Worm (Caenorhabditis elegans): ENCODE results near the gene lon-1.
A peak's percentile ranks its signal among the peaks of the same experiment; 100 is the strongest.

Gene lon-1

DNA sequence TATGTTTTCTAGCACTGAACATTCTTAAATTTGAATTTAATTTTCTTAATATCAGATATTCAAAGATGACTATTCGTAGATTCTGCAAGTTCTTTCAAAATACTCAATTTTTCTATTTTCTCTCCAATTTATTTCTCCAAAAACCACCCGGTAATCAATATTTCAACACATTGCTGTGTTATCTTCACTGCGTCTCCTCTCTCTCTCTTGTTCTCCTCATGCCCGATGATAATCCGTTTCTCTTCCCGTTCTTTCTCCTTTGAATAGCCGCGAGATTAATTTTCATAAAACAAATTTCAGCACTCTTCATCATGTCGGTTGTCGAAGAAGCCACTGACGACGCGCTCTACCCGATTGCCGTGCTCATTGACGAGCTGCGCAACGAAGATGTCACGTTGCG, 23.8 kb upstream of the lon-1 start, which contains the start of gene paa-1:
paa-1 (plus strand) TSS at position 301 of the 400 bp plus-strand sequence.
- TF ChIP-seq lsy-2 (tag; optimal IDR thresholded peaks at IDR 0.05) (no peak), gmeb-1 (tag; optimal IDR thresholded peaks at IDR 0.05) (no peak), skn-1 (tag; optimal IDR thresholded peaks at IDR 0.05) (no peak), sem-4 (tag; optimal IDR thresholded peaks at IDR 0.05) (no peak), blmp-1 (tag; optimal IDR thresholded peaks at IDR 0.05; ENCODE audit: insufficient read depth) (no peak), peb-1 (tag; optimal IDR thresholded peaks at IDR 0.05) (no peak), ztf-4 (tag; optimal IDR thresholded peaks at IDR 0.05) (no peak), nhr-21 (tag; optimal IDR thresholded peaks at IDR 0.05) (no peak), aly-2 (tag; optimal IDR thresholded peaks at IDR 0.05) (no peak), fos-1 (tag; optimal IDR thresholded peaks at IDR 0.05) (no peak), alr-1 (tag; optimal IDR thresholded peaks at IDR 0.05) (no peak), ztf-1 (GFP tag; conservative IDR thresholded peaks at IDR 0.05) (no peak), elt-3 (tag; optimal IDR thresholded peaks at IDR 0.05) (no peak), ceh-16 (tag; optimal IDR thresholded peaks at IDR 0.05) (no peak), unc-39 (tag; optimal IDR thresholded peaks at IDR 0.05) (no peak)

DNA sequence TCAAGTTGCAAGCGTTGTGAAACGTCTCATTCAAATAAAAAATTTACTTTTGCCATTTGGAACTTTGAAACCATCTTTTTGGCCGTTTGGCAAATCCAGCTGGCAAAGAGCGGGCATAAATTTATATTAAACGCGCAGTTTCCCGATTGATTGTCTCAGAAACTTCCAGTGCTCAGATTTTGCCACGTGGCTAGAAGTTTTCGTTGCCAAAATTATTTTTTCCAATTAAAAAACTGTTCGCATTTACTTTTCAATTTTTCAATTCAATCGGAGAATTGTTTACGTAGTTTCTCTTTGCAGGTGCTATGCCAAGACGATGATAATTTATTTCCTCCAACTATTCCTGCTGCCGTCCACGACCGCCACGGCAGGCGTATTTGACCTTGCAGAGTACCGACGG, 21.0 kb upstream of the lon-1 start, which contains the start of gene F48E8.4:
F48E8.4 (plus strand) TSS at position 301 of the 400 bp plus-strand sequence.
- TF ChIP-seq nhr-25 (tag; optimal IDR thresholded peaks at IDR 0.05) (peak; percentile 54), R02D3.7 (tag; optimal IDR thresholded peaks at IDR 0.05) (no peak)

DNA sequence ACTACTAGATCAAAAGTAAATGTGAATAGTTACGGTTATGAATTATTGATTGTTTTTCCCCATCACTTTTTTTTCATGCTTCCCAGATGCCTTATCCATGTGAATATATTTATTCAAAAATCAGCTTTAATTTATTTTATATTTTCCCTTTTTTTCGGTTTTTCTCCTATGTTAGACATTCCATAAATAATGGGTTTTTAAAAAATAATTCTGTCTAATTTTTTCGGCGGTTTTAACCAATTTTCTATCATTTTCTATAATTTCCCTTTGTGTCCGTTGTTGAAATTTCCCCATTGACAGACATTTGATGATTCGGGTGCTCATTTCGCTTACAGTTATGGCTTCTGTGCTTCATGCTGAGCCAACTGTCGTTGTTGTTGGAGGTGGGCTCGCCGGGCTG, 13.2 kb upstream of the lon-1 start, which contains the start of gene F48E8.3:
F48E8.3 (plus strand) TSS at position 301 of the 400 bp plus-strand sequence.
- no peak for TF ChIP-seq ama-1 (optimal IDR thresholded peaks at IDR 0.05)
- no peak for TF ChIP-seq nhr-23 (tag; optimal IDR thresholded peaks at IDR 0.05)
- no peak for TF ChIP-seq ZK546.5 (tag; optimal IDR thresholded peaks at IDR 0.05)
- no peak for TF ChIP-seq mdl-1 (tag; optimal IDR thresholded peaks at IDR 0.05)
- TF ChIP-seq nhr-21 (tag; optimal IDR thresholded peaks at IDR 0.05): no peak
- TF ChIP-seq elt-3 (tag; optimal IDR thresholded peaks at IDR 0.05): no peak
- TF ChIP-seq sma-3 (GFP tag; optimal IDR thresholded peaks at IDR 0.05): no peak
- TF ChIP-seq F13H6.1 (tag; optimal IDR thresholded peaks at IDR 0.05): no peak
- no peak for TF ChIP-seq nhr-11 (tag; optimal IDR thresholded peaks at IDR 0.05)
- TF ChIP-seq ztf-4 (tag; optimal IDR thresholded peaks at IDR 0.05): no peak
- TF ChIP-seq crh-2 (tag; optimal IDR thresholded peaks at IDR 0.05): no peak
- no peak for TF ChIP-seq zag-1 (tag; optimal IDR thresholded peaks at IDR 0.05)
- TF ChIP-seq ztf-1 (GFP tag; conservative IDR thresholded peaks at IDR 0.05): no peak
- no peak for TF ChIP-seq elt-1 (tag; optimal IDR thresholded peaks at IDR 0.05)

- TF ChIP-seq ama-1 (optimal IDR thresholded peaks at IDR 0.05) (no peak), ZK546.5 (tag; optimal IDR thresholded peaks at IDR 0.05) (no peak)
These were observed 10.2 kb upstream of the lon-1 start, which contains the start of gene F48E8.2 for ce11 chrIII:5464077-5464476. F48E8.2 (plus strand) TSS chrIII:5464377.

DNA sequence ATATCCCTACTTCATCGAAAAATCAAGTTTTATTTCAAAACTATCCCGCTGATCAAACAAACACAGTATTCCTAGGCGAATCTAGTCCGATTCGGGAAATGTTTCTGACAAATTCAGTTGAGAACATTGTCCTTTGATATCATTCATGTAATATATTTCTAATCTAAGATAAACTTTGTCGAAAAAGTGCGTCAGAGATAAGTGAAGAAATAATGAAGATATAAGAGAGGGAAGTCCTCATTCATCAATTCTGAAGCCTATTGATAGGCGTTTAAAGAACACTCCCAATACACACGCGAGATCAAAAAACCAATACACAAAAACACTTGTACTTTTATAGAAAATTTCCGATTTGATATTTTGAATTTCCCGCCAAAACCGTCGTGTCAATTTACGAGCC, 9.4 kb upstream of the lon-1 start:
- TF ChIP-seq mbf-1 (tag; optimal IDR thresholded peaks at IDR 0.05): no peak
- TF ChIP-seq sma-9 (GFP tag; optimal IDR thresholded peaks at IDR 0.05): peak; percentile 65
- no peak for TF ChIP-seq sma-9 (tag; optimal IDR thresholded peaks at IDR 0.05)
- TF ChIP-seq sma-3 (GFP tag; optimal IDR thresholded peaks at IDR 0.05): peak; percentile 46
- no peak for TF ChIP-seq sem-4 (tag; optimal IDR thresholded peaks at IDR 0.05)
- TF ChIP-seq alr-1 (tag; optimal IDR thresholded peaks at IDR 0.05): no peak
- TF ChIP-seq fos-1 (tag; optimal IDR thresholded peaks at IDR 0.05): peak; percentile 29
- peak; percentile 57 for TF ChIP-seq nhr-21 (tag; optimal IDR thresholded peaks at IDR 0.05)
- no peak for TF ChIP-seq mab-5 (tag; optimal IDR thresholded peaks at IDR 0.05)

- TF ChIP-seq nhr-23 (tag; optimal IDR thresholded peaks at IDR 0.05): no peak
- TF ChIP-seq lsy-2 (tag; optimal IDR thresholded peaks at IDR 0.05): no peak
- TF ChIP-seq blmp-1 (tag; optimal IDR thresholded peaks at IDR 0.05; ENCODE audit: insufficient read depth): no peak
- TF ChIP-seq dmd-4 (tag; optimal IDR thresholded peaks at IDR 0.05): no peak
- TF ChIP-seq crh-2 (tag; optimal IDR thresholded peaks at IDR 0.05): no peak
- no peak for TF ChIP-seq mab-5 (tag; optimal IDR thresholded peaks at IDR 0.05)
- TF ChIP-seq ztf-4 (tag; optimal IDR thresholded peaks at IDR 0.05): no peak
- no peak for TF ChIP-seq nhr-21 (tag; optimal IDR thresholded peaks at IDR 0.05)
- no peak for TF ChIP-seq ztf-11 (tag; optimal IDR thresholded peaks at IDR 0.05)
- no peak for TF ChIP-seq unc-39 (tag; optimal IDR thresholded peaks at IDR 0.05)
- no peak for TF ChIP-seq sem-4 (tag; optimal IDR thresholded peaks at IDR 0.05)
- TF ChIP-seq fos-1 (tag; optimal IDR thresholded peaks at IDR 0.05): no peak
- no peak for TF ChIP-seq ZK546.5 (tag; optimal IDR thresholded peaks at IDR 0.05)
- TF ChIP-seq nhr-25 (tag; optimal IDR thresholded peaks at IDR 0.05): no peak
- TF ChIP-seq nhr-237 (tag; optimal IDR thresholded peaks at IDR 0.05): no peak
- TF ChIP-seq nhr-10 (tag; optimal IDR thresholded peaks at IDR 0.05): no peak
- TF ChIP-seq ceh-16 (tag; optimal IDR thresholded peaks at IDR 0.05): no peak
- no peak for TF ChIP-seq gmeb-1 (tag; optimal IDR thresholded peaks at IDR 0.05)
- no peak for TF ChIP-seq snpc-4 (tag; optimal IDR thresholded peaks at IDR 0.05)
- TF ChIP-seq alr-1 (tag; optimal IDR thresholded peaks at IDR 0.05): no peak
These were observed 5.2 kb upstream of the lon-1 start for ce11 chrIII:5469090-5469489.
